Fruit fly (Drosophila melanogaster): Measurements from ENCODE around the gene sNPF.

Gene sNPF

dm6 chr2L:20097105-20097631, 69.5 kb downstream of the sNPF start, which contains the start of the genes mRpS18B and Kua (continued):
- 0 out of 2 replicates have a peak, but pooled peaks have one; percentile 29 for TF ChIP-seq ap (GFP tag; IDR thresholded peaks at IDR 0.05)
- TF ChIP-seq Hr78 (GFP tag; optimal IDR thresholded peaks at IDR 0.05), result no peak
- peak; percentile 40 for TF ChIP-seq MESR4 (GFP tag; optimal IDR thresholded peaks at IDR 0.05)
- TF ChIP-seq CG17361 (GFP tag; IDR thresholded peaks at IDR 0.05), result peak; percentile 77
- no peak for TF ChIP-seq tio (GFP tag; optimal IDR thresholded peaks at IDR 0.05)
- no peak for TF ChIP-seq CG4360 (GFP tag; IDR thresholded peaks at IDR 0.05)
- peak; percentile 3 for TF ChIP-seq Nf-YB (GFP tag; optimal IDR thresholded peaks at IDR 0.05)
- peak; percentile 66 for TF ChIP-seq amos (GFP tag; IDR thresholded peaks at IDR 0.05; ENCODE audit: partially characterized antibody)
- TF ChIP-seq CG12659 (GFP tag; optimal IDR thresholded peaks at IDR 0.05), result peak; percentile 67
- peak; percentile 52; the same call in 1 of the 3 replicates for TF ChIP-seq H15 (GFP tag; IDR thresholded peaks at IDR 0.05)
- no peak for TF ChIP-seq pan (optimal IDR thresholded peaks at IDR 0.05)
- TF ChIP-seq pan (GFP tag; optimal IDR thresholded peaks at IDR 0.05 in 1 of 2, IDR thresholded peaks at IDR 0.05 in 1 of 2), result peak in 1 of 2 experiments; percentile 63
- 0 out of 3 replicates have a peak, but pooled peaks have one; percentile 11 for TF ChIP-seq CG11695 (GFP tag; IDR thresholded peaks at IDR 0.05)
- peak; percentile 31 for TF ChIP-seq CG12155 (GFP tag; optimal IDR thresholded peaks at IDR 0.05)
- peak; percentile 65 for TF ChIP-seq vvl (GFP tag; IDR thresholded peaks at IDR 0.05)
- peak; percentile 58 for TF ChIP-seq lmd (GFP tag; IDR thresholded peaks at IDR 0.05)
- TF ChIP-seq CG6683 (GFP tag; optimal IDR thresholded peaks at IDR 0.05), result no peak
- TF ChIP-seq Fer1 (GFP tag; optimal IDR thresholded peaks at IDR 0.05), result peak; percentile 26
- peak; percentile 41; the same call in 1 of the 3 replicates for TF ChIP-seq CG7963 (GFP tag; IDR thresholded peaks at IDR 0.05; ENCODE audit: partially characterized antibody)
- TF ChIP-seq dmrt11E (tag; optimal IDR thresholded peaks at IDR 0.05), result peak; percentile 58
- peak; percentile 70 for TF ChIP-seq Bgb (GFP tag; IDR thresholded peaks at IDR 0.05; ENCODE audit: partially characterized antibody)
- TF ChIP-seq CG10654 (GFP tag; optimal IDR thresholded peaks at IDR 0.05), result no peak
- TF ChIP-seq CG1233 (GFP tag; optimal IDR thresholded peaks at IDR 0.05), result peak; percentile 14
- TF ChIP-seq wek (GFP tag; optimal IDR thresholded peaks at IDR 0.05), result peak; percentile 49
- peak; percentile 60 for TF ChIP-seq CG4424 (GFP tag; optimal IDR thresholded peaks at IDR 0.05)
- peak; percentile 33 for TF ChIP-seq D19A (tag; optimal IDR thresholded peaks at IDR 0.05)
- TF ChIP-seq ato (GFP tag; IDR thresholded peaks at IDR 0.05; ENCODE audit: partially characterized antibody), result peak; percentile 34
- TF ChIP-seq bbx (GFP tag; IDR thresholded peaks at IDR 0.05; ENCODE audit: partially characterized antibody), result peak; percentile 60; the same call in 1 of the 2 replicates
- TF ChIP-seq Vsx1 (GFP tag; optimal IDR thresholded peaks at IDR 0.05), result no peak
- peak; percentile 65 for TF ChIP-seq CG13424 (tag; optimal IDR thresholded peaks at IDR 0.05)
- peak; percentile 10 for TF ChIP-seq ems (GFP tag; optimal IDR thresholded peaks at IDR 0.05)
- 0 out of 2 replicates have a peak, but pooled peaks have one; percentile 43 for TF ChIP-seq CG42726 (GFP tag; IDR thresholded peaks at IDR 0.05; ENCODE audit: partially characterized antibody)
- TF ChIP-seq Drgx (GFP tag; IDR thresholded peaks at IDR 0.05), result peak; percentile 55; the same call in 1 of the 2 replicates
- TF ChIP-seq Blimp-1 (GFP tag; optimal IDR thresholded peaks at IDR 0.05), result peak; percentile 54
- TF ChIP-seq exex (tag; optimal IDR thresholded peaks at IDR 0.05), result no peak
- no peak for TF ChIP-seq nerfin-2 (GFP tag; IDR thresholded peaks at IDR 0.05; ENCODE audit: partially characterized antibody)
- peak; percentile 52 for TF ChIP-seq CG10979 (tag; optimal IDR thresholded peaks at IDR 0.05)
- TF ChIP-seq zf30C (GFP tag; optimal IDR thresholded peaks at IDR 0.05), result no peak
- TF ChIP-seq oc (tag; optimal IDR thresholded peaks at IDR 0.05), result peak; percentile 28
- TF ChIP-seq pum (GFP tag; optimal IDR thresholded peaks at IDR 0.05), result no peak
- no peak for TF ChIP-seq CG17912 (GFP tag; optimal IDR thresholded peaks at IDR 0.05)
- TF ChIP-seq Dref (GFP tag; IDR thresholded peaks at IDR 0.05), result peak; percentile 76
- 0 out of 2 replicates have a peak, but pooled peaks have one; percentile 32 for TF ChIP-seq CG7372 (GFP tag; IDR thresholded peaks at IDR 0.05)
- TF ChIP-seq MBD-R2 (GFP tag; IDR thresholded peaks at IDR 0.05), result peak; percentile 88
- peak; percentile 45 for TF ChIP-seq Lhr (GFP tag; optimal IDR thresholded peaks at IDR 0.05)
- TF ChIP-seq CG3847 (GFP tag; IDR thresholded peaks at IDR 0.05), result peak; percentile 71
- peak; percentile 53 for TF ChIP-seq CG8924 (tag; optimal IDR thresholded peaks at IDR 0.05)
- TF ChIP-seq tna (GFP tag; IDR thresholded peaks at IDR 0.05; ENCODE audit: partially characterized antibody), result no peak

Measured in whole organism, embryonic.